Fruit fly (Drosophila melanogaster) whole organism: ENCODE results near the gene Hel25E.

Experiments used
- CG8478 ChIP-seq: fragments of >200 bp; optimal IDR thresholded peaks from 2 replicates; lab custom pipeline; 2018; ENCODE audit warnings: inconsistent platforms
- Dll ChIP-seq: fragments of >200 bp; optimal IDR thresholded peaks from 2 replicates; lab custom pipeline; 2017
- EcR ChIP-seq, 2 experiments: fragments of >200 bp; optimal IDR thresholded peaks; 2 replicates each; lab custom pipeline; 2017; ENCODE audit warnings: missing biosample characterization in 2 of 2, missing genetic modification characterization in 2 of 2, missing genetic modification reagents in 2 of 2
- pan ChIP-seq: fragments of >200 bp; optimal IDR thresholded peaks from 2 replicates; lab custom pipeline; 2017
- psq ChIP-seq: fragments of >200 bp; optimal IDR thresholded peaks from 2 replicates; lab custom pipeline; 2017
- usp ChIP-seq: fragments of >200 bp; optimal IDR thresholded peaks from 2 replicates; lab custom pipeline; 2017; ENCODE audit warnings: missing biosample characterization, missing genetic modification characterization, mixed read lengths

Gene Hel25E

dm6 chr2L:5541935-5542685, at the start of gene Hel25E, which contains the start of gene Lam:
Gene Hel25E (minus strand): TSS chr2L:5542314.
Gene Lam (plus strand): TSS chr2L:5542480.
- TF ChIP-seq psq (lab: Kevin White, UChicago): no peak
- no peak for TF ChIP-seq CG8478

- TF ChIP-seq usp: no peak
- TF ChIP-seq CG8478: no peak
- TF ChIP-seq EcR (GFP tag; optimal IDR thresholded peaks at IDR 0.05; lab: Kevin White, UChicago): no peak
- no peak for TF ChIP-seq psq (lab: Kevin White, UChicago)
- no peak for TF ChIP-seq pan (lab: Kevin White, UChicago)
Observed at dm6 chr2L:5588314-5588713, 46.2 kb upstream of the Hel25E start, which contains the start of gene CG7251. Gene CG7251 (minus strand): TSS chr2L:5588414.

dm6 chr2L:5581016-5581415, 38.9 kb upstream of the Hel25E start, which contains the start of gene CG14011:
Gene CG14011 (minus strand): TSS chr2L:5581116.
- TF ChIP-seq pan (lab: Kevin White, UChicago) (no peak), psq (lab: Kevin White, UChicago) (no peak), Dll (lab: Kevin White, UChicago) (no peak), EcR (GFP tag; optimal IDR thresholded peaks at IDR 0.05; lab: Kevin White, UChicago) (no peak), CG8478 (no peak), usp (no peak)

- TF ChIP-seq psq (lab: Kevin White, UChicago) (no peak), CG8478 (no peak), pan (lab: Kevin White, UChicago) (no peak), usp (no peak), Dll (lab: Kevin White, UChicago) (no peak), EcR (GFP tag; optimal IDR thresholded peaks at IDR 0.05; lab: Kevin White, UChicago) (no peak)
Observed at dm6 chr2L:5569503-5569902, 27.4 kb upstream of the Hel25E start.

- TF ChIP-seq psq (lab: Kevin White, UChicago): no peak
- TF ChIP-seq EcR (GFP tag; optimal IDR thresholded peaks at IDR 0.05; lab: Kevin White, UChicago): no peak
- TF ChIP-seq CG8478: no peak
- TF ChIP-seq pan (lab: Kevin White, UChicago): no peak
- no peak for TF ChIP-seq usp
- TF ChIP-seq Dll (lab: Kevin White, UChicago): no peak
Observed at dm6 chr2L:5567103-5567502, 25.0 kb upstream of the Hel25E start.

- no peak for TF ChIP-seq Dll (lab: Kevin White, UChicago)
- TF ChIP-seq usp: no peak
- TF ChIP-seq psq (lab: Kevin White, UChicago): no peak
- no peak for TF ChIP-seq pan (lab: Kevin White, UChicago)
- TF ChIP-seq EcR (GFP tag; optimal IDR thresholded peaks at IDR 0.05; lab: Kevin White, UChicago): no peak
- TF ChIP-seq CG8478: no peak
Observed at dm6 chr2L:5558809-5559392, 16.8 kb upstream of the Hel25E start, which contains the start of gene GluRIIB. Gene GluRIIB (plus strand): TSS chr2L:5559342.

- TF ChIP-seq CG8478 (no peak), Dll (lab: Kevin White, UChicago) (no peak), usp (no peak), EcR (GFP tag; optimal IDR thresholded peaks at IDR 0.05; lab: Kevin White, UChicago) (no peak), psq (lab: Kevin White, UChicago) (no peak), pan (lab: Kevin White, UChicago) (no peak)
Observed at dm6 chr2L:5554818-5555217, 12.7 kb upstream of the Hel25E start, which contains the start of gene GluRIIA. Gene GluRIIA (plus strand): TSS chr2L:5555072.

dm6 chr2L:5553750-5554149, 11.6 kb upstream of the Hel25E start, which contains the start of the genes CG14013 and CG14017:
Gene CG14013 (minus strand): TSS chr2L:5553850.
Gene CG14017 (plus strand): TSS chr2L:5553897.
- TF ChIP-seq usp (no peak), psq (lab: Kevin White, UChicago) (no peak), Dll (lab: Kevin White, UChicago) (no peak), EcR (GFP tag; optimal IDR thresholded peaks at IDR 0.05; lab: Kevin White, UChicago) (no peak), CG8478 (no peak), pan (lab: Kevin White, UChicago) (no peak)

dm6 chr2L:5551538-5551937, 9.4 kb upstream of the Hel25E start, which contains the start of gene CG18269:
Gene CG18269 (plus strand): TSS chr2L:5551838.
- no peak for TF ChIP-seq Dll (lab: Kevin White, UChicago)
- no peak for TF ChIP-seq usp
- TF ChIP-seq EcR (GFP tag; optimal IDR thresholded peaks at IDR 0.05; lab: Kevin White, UChicago): no peak
- TF ChIP-seq psq (lab: Kevin White, UChicago): no peak
- TF ChIP-seq CG8478: no peak
- TF ChIP-seq pan (lab: Kevin White, UChicago): no peak

- no peak for TF ChIP-seq EcR (GFP tag; optimal IDR thresholded peaks at IDR 0.05; lab: Kevin White, UChicago)
- no peak for TF ChIP-seq usp
- no peak for TF ChIP-seq pan (lab: Kevin White, UChicago)
- TF ChIP-seq psq (lab: Kevin White, UChicago): no peak
- no peak for TF ChIP-seq Dll (lab: Kevin White, UChicago)
- no peak for TF ChIP-seq CG8478
Observed at dm6 chr2L:5550735-5551134, 8.6 kb upstream of the Hel25E start, which contains the start of gene CG14014. Gene CG14014 (minus strand): TSS chr2L:5550835.

dm6 chr2L:5547288-5547777, 5.2 kb upstream of the Hel25E start:
- TF ChIP-seq EcR (GFP tag; optimal IDR thresholded peaks at IDR 0.05; lab: Kevin White, UChicago) (no peak), pan (lab: Kevin White, UChicago) (no peak), psq (lab: Kevin White, UChicago) (no peak), usp (no peak), Dll (lab: Kevin White, UChicago) (no peak), CG8478 (no peak)
